Worm (Caenorhabditis elegans) whole organism, L4 larva: Measurements from ENCODE around the gene Y50D4B.1.

ENCODE experiments used
- F49E8.2 ChIP-seq: sonication (generic microtip); optimal IDR thresholded peaks from 2 replicates; lab custom pipeline; 2016; ENCODE audit warnings: missing compliant biosample characterization, mild to moderate bottlenecking, missing genetic modification characterization, borderline replicate concordance
- Y5F2A.4 ChIP-seq: fragments of 200-800 bp; sonication (Bioruptor generic); optimal IDR thresholded peaks from 2 replicates; lab custom pipeline; 2018; ENCODE audit warnings: mild to moderate bottlenecking, missing genetic modification characterization, missing compliant biosample characterization
- Y75B8A.6 ChIP-seq: fragments of 200-800 bp; sonication (Bioruptor generic); IDR thresholded peaks from 2 replicates; pipeline ENCODE4 v1.3.6; 2022; ENCODE audit warnings: missing genetic modification reagents, missing genetic modification characterization, missing compliant biosample characterization
- aha-1 ChIP-seq: fragments of 150-350 bp; peaks from one replicate; lab custom pipeline; 2014; ENCODE audit warnings: missing biosample characterization, missing genetic modification characterization
- ceh-82 ChIP-seq: sonication (generic microtip); optimal IDR thresholded peaks from 2 replicates; lab custom pipeline; 2017; ENCODE audit warnings: missing biosample characterization, missing genetic modification characterization
- daf-12 ChIP-seq: fragments of 150-350 bp; optimal IDR thresholded peaks from 2 replicates; lab custom pipeline; 2014; ENCODE audit warnings: missing biosample characterization, missing genetic modification reagents, missing genetic modification characterization
- daf-16 ChIP-seq, 3 experiments: sonication (generic microtip); optimal IDR thresholded peaks; 2 replicates each; lab custom pipeline; 2016 to 2017; ENCODE audit warnings: missing genetic modification characterization in 3 of 3, missing genetic modification reagents in 3 of 3, mild to moderate bottlenecking in 2 of 3, missing compliant biosample characterization in 2 of 3, missing biosample characterization in 1 of 3, moderate library complexity in 1 of 3
- dmd-6 ChIP-seq: fragments of 200-800 bp; sonication (Bioruptor generic); IDR thresholded peaks from 2 replicates; pipeline ENCODE4 v1.3.6; 2022; ENCODE audit warnings: missing genetic modification reagents, missing genetic modification characterization, missing compliant biosample characterization
- dve-1 ChIP-seq: sonication (generic microtip); optimal IDR thresholded peaks from 2 replicates; lab custom pipeline; 2017; ENCODE audit warnings: antibody characterized with exemption, mild to moderate bottlenecking, missing genetic modification characterization, missing compliant biosample characterization; ENCODE audit not compliant: insufficient read depth
- hlh-11 ChIP-seq: fragments of 200-800 bp; sonication (Bioruptor generic); optimal IDR thresholded peaks from 2 replicates; lab custom pipeline; 2018; ENCODE audit warnings: mild to moderate bottlenecking, missing genetic modification characterization, missing compliant biosample characterization
- hlh-30 ChIP-seq: sonication (generic microtip); optimal IDR thresholded peaks from 2 replicates; lab custom pipeline; 2017; ENCODE audit warnings: antibody characterized with exemption, mild to moderate bottlenecking, missing genetic modification characterization, missing compliant biosample characterization; ENCODE audit not compliant: insufficient read depth
- lin-1 ChIP-seq: fragments of 200-800 bp; sonication (Bioruptor generic); IDR thresholded peaks from 2 replicates; pipeline ENCODE4 v1.3.6; 2022; ENCODE audit warnings: missing genetic modification reagents, missing genetic modification characterization, missing compliant biosample characterization
- lin-15B ChIP-seq: fragments of 150-350 bp; sonication (generic microtip); optimal IDR thresholded peaks from 3 replicates; lab custom pipeline; 2014; ENCODE audit warnings: missing biosample characterization, missing genetic modification characterization
- lin-29 ChIP-seq: fragments of 200-800 bp; sonication (Bioruptor generic); IDR thresholded peaks from 2 replicates; pipeline ENCODE4 v1.3.6; 2022; ENCODE audit warnings: missing genetic modification reagents, missing genetic modification characterization, missing compliant biosample characterization
- lin-38 ChIP-seq: fragments of 200-800 bp; sonication (Bioruptor generic); IDR thresholded peaks from 2 replicates; pipeline ENCODE4 v1.3.6; 2022; ENCODE audit warnings: missing genetic modification reagents, missing genetic modification characterization, missing compliant biosample characterization
- lsy-2 ChIP-seq, 2 experiments: fragments of 150-350 bp in 1 of 2; sonication (generic microtip) in 1 of 2; optimal IDR thresholded peaks; 2 replicates each; lab custom pipeline; 2014 to 2017; ENCODE audit warnings: missing biosample characterization in 2 of 2, missing genetic modification characterization in 2 of 2
- mep-1 ChIP-seq: fragments of 150-350 bp; sonication (generic microtip); optimal IDR thresholded peaks from 3 replicates; lab custom pipeline; 2014; ENCODE audit warnings: missing biosample characterization, missing genetic modification characterization
- nhr-10 ChIP-seq: fragments of 150-350 bp; optimal IDR thresholded peaks from 2 replicates; lab custom pipeline; 2014; ENCODE audit warnings: missing biosample characterization, missing genetic modification characterization
- nhr-28 ChIP-seq: fragments of 150-350 bp; optimal IDR thresholded peaks from 2 replicates; lab custom pipeline; 2014; ENCODE audit warnings: missing biosample characterization, missing genetic modification characterization
- nhr-42 ChIP-seq: fragments of 200-800 bp; sonication (Bioruptor generic); IDR thresholded peaks from 2 replicates; pipeline ENCODE4 v1.3.6; 2022; ENCODE audit warnings: missing genetic modification characterization, missing compliant biosample characterization
- nhr-76 ChIP-seq: fragments of 150-350 bp; optimal IDR thresholded peaks from 2 replicates; lab custom pipeline; 2014; ENCODE audit warnings: missing biosample characterization, missing genetic modification characterization
- nhr-77 ChIP-seq: fragments of 150-350 bp; optimal IDR thresholded peaks from 2 replicates; lab custom pipeline; 2014; ENCODE audit warnings: missing biosample characterization, missing genetic modification characterization
- pha-4 ChIP-seq, 2 experiments: fragments of 150-350 bp in 1 of 2; fragments of 200-800 bp in 1 of 2; sonication (Bioruptor generic) in 1 of 2; IDR thresholded peaks in 1 of 2; optimal IDR thresholded peaks in 1 of 2; 2 replicates each; pipeline versions ENCODE4 v1.3.6 to Lab custom; 2014 to 2022; ENCODE audit warnings: missing genetic modification characterization in 2 of 2, missing genetic modification reagents in 2 of 2, missing biosample characterization in 1 of 2, missing compliant biosample characterization in 1 of 2
- php-3 ChIP-seq: fragments of 200-800 bp; sonication (Bioruptor generic); IDR thresholded peaks from 2 replicates; pipeline ENCODE4 v1.3.6; 2022; ENCODE audit warnings: missing genetic modification reagents, missing genetic modification characterization, missing compliant biosample characterization
- pqm-1 ChIP-seq: sonication (generic microtip); optimal IDR thresholded peaks from 2 replicates; lab custom pipeline; 2017; ENCODE audit warnings: missing biosample characterization, missing genetic modification characterization
- snpc-4 ChIP-seq: fragments of 150-350 bp; optimal IDR thresholded peaks from 2 replicates; lab custom pipeline; 2014; ENCODE audit warnings: missing biosample characterization, missing genetic modification characterization
- tra-1 ChIP-seq: fragments of 200-800 bp; sonication (Bioruptor generic); IDR thresholded peaks from 2 replicates; pipeline ENCODE4 v1.3.6; 2022; ENCODE audit warnings: missing genetic modification reagents, missing genetic modification characterization, missing compliant biosample characterization
- zip-11 ChIP-seq: fragments of 200-800 bp; sonication (Bioruptor generic); IDR thresholded peaks from 2 replicates; pipeline ENCODE4 v1.3.6; 2022; ENCODE audit warnings: missing genetic modification characterization, missing compliant biosample characterization
- ztf-7 ChIP-seq: fragments of 150-350 bp; optimal IDR thresholded peaks from 2 replicates; lab custom pipeline; 2014; ENCODE audit warnings: missing biosample characterization, missing genetic modification characterization

Y50D4B.1 gene

DNA sequence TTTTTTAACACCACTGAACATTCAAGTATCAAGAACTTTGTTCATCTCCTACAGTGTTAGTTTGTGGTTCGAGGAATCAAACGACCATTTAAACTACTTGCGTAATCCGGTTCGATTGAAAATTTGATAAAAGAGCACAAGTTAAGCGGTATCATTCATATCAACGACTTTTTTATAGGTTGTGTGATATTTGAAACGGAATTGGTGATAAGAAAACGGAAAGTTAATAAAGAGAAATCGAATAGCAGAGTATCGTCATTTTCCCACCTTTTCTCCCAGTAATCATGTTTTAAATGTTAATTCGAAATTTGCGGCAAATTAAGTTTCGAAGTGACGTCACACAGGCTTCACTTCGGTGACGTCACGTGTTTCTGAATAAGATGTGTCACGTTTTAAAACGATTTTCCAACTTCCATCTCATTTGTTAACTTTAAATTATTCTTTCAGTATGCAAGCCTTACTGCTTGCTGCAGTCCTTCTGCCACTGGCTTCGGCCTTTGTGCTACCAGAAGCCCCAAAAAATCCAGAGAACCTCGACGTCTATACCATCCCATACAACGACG lies 63.6 kb downstream of the Y50D4B.1 start, which contains the start of gene T21H3.1:
Gene T21H3.1, plus strand, starts transcription at position 448 of the 563 bp plus-strand sequence.
- TF ChIP-seq lin-15B (tag; lab: Kevin White, UChicago) (no peak), pqm-1 (tag; lab: Kevin White, UChicago) (peak; percentile 95), lsy-2 (tag; optimal IDR thresholded peaks at IDR 0.05; lab: Kevin White, UChicago) (peak in 1 of 2 experiments; percentile 36), F49E8.2 (tag; lab: Kevin White, UChicago) (no peak), ztf-7 (tag; lab: Kevin White, UChicago) (no peak), lin-29 (GFP tag; lab: Robert Waterston, UW) (no peak), zip-11 (no peak), aha-1 (tag; lab: Kevin White, UChicago) (peak; percentile 6), hlh-30 (peak; percentile 54), nhr-10 (tag; lab: Kevin White, UChicago) (peak; percentile 13), daf-16 (GFP tag; optimal IDR thresholded peaks at IDR 0.05; lab: Kevin White, UChicago) (no peak), daf-16 (tag; optimal IDR thresholded peaks at IDR 0.05; lab: Kevin White, UChicago) (peak; percentile 48), dmd-6 (peak; percentile 72), php-3 (peak; percentile 62), mep-1 (tag; lab: Kevin White, UChicago) (peak; percentile 13), nhr-76 (tag; lab: Kevin White, UChicago) (no peak), pha-4 (GFP tag; IDR thresholded peaks at IDR 0.05; lab: Robert Waterston, UW) (no peak), pha-4 (tag; optimal IDR thresholded peaks at IDR 0.05; lab: Kevin White, UChicago) (no peak), Y75B8A.6 (GFP tag; lab: Robert Waterston, UW) (no peak), lin-38 (no peak), tra-1 (no peak), dve-1 (tag; lab: Kevin White, UChicago) (peak; percentile 88), daf-12 (no peak), ceh-82 (tag; lab: Kevin White, UChicago) (no peak), snpc-4 (tag; lab: Kevin White, UChicago) (no peak), nhr-42 (GFP tag; lab: Robert Waterston, UW) (0 out of 2 replicates have a peak, but pooled peaks have one; percentile 34), lin-1 (GFP tag; lab: Robert Waterston, UW) (peak; percentile 63; the same call in 1 of the 2 replicates), hlh-11 (tag; lab: Kevin White, UChicago) (peak; percentile 49), nhr-77 (tag; lab: Kevin White, UChicago) (peak; percentile 82), Y5F2A.4 (GFP tag; lab: Kevin White, UChicago) (no peak), nhr-28 (tag; lab: Kevin White, UChicago) (peak; percentile 91)
